Fruit fly (Drosophila melanogaster) whole organism, adult: Measurements from ENCODE around the gene Cp38.

Source experiments
- CG11617 ChIP-seq: fragments of 200-800 bp; sonication (Bioruptor generic); optimal IDR thresholded peaks from 2 replicates; lab custom pipeline; 2017; ENCODE audit warnings: mild to moderate bottlenecking, missing biosample characterization, missing genetic modification reagents, missing genetic modification characterization
- CG14711 ChIP-seq: fragments of 200-800 bp; sonication (Bioruptor generic); optimal IDR thresholded peaks from 2 replicates; lab custom pipeline; 2018; ENCODE audit warnings: missing biosample characterization, mild to moderate bottlenecking, missing genetic modification characterization, moderate library complexity
- CG1620 ChIP-seq: fragments of 200-800 bp; sonication (Bioruptor generic); optimal IDR thresholded peaks from 2 replicates; lab custom pipeline; 2016; ENCODE audit warnings: missing biosample characterization, missing genetic modification characterization
- CG33017 ChIP-seq: fragments of 200-800 bp; sonication (Bioruptor generic); optimal IDR thresholded peaks from 2 replicates; lab custom pipeline; 2018; ENCODE audit warnings: missing biosample characterization, mild to moderate bottlenecking, missing genetic modification characterization, moderate library complexity
- CG5204 ChIP-seq: fragments of 200-800 bp; sonication (Bioruptor generic); optimal IDR thresholded peaks from 2 replicates; lab custom pipeline; 2016; ENCODE audit warnings: missing biosample characterization, missing genetic modification characterization
- CG7045 ChIP-seq: fragments of 200-800 bp; sonication (Bioruptor generic); optimal IDR thresholded peaks from 2 replicates; lab custom pipeline; 2017; ENCODE audit warnings: missing biosample characterization, mild to moderate bottlenecking, missing genetic modification characterization
- CG7101 ChIP-seq: fragments of 200-800 bp; sonication (Bioruptor generic); optimal IDR thresholded peaks from 2 replicates; lab custom pipeline; 2018; ENCODE audit warnings: missing biosample characterization, mild to moderate bottlenecking, missing genetic modification characterization, moderate library complexity
- Clk ChIP-seq: fragments of 200-800 bp; sonication (Bioruptor generic); optimal IDR thresholded peaks from 2 replicates; lab custom pipeline; 2017; ENCODE audit warnings: missing biosample characterization, missing genetic modification characterization
- Crg-1 ChIP-seq: fragments of 200-800 bp; sonication (Bioruptor generic); optimal IDR thresholded peaks from 2 replicates; lab custom pipeline; 2016; ENCODE audit warnings: missing biosample characterization, missing genetic modification characterization
- Hr96 ChIP-seq: fragments of 200-800 bp; sonication (Bioruptor generic); optimal IDR thresholded peaks from 2 replicates; lab custom pipeline; 2016; ENCODE audit warnings: missing biosample characterization, missing genetic modification characterization
- Mnt ChIP-seq: fragments of 200-800 bp; sonication (Bioruptor generic); optimal IDR thresholded peaks from 2 replicates; lab custom pipeline; 2016; ENCODE audit warnings: missing biosample characterization, mild to moderate bottlenecking, missing genetic modification characterization
- bab1 ChIP-seq: fragments of 200-800 bp; sonication (Bioruptor generic); optimal IDR thresholded peaks from 3 replicates; lab custom pipeline; 2019; ENCODE audit warnings: missing biosample characterization, mild to moderate bottlenecking, missing genetic modification characterization, moderate library complexity
- cic ChIP-seq: fragments of 200-800 bp; sonication (Bioruptor generic); optimal IDR thresholded peaks from 2 replicates; lab custom pipeline; 2017; ENCODE audit warnings: missing biosample characterization, mild to moderate bottlenecking, missing genetic modification characterization, moderate library complexity
- cnc ChIP-seq, 2 experiments: fragments of >200 bp; optimal IDR thresholded peaks; 2 replicates each; lab custom pipeline; 2017
- kay ChIP-seq: fragments of 200-800 bp; sonication (Bioruptor generic); peaks from one replicate; lab custom pipeline; 2016; ENCODE audit warnings: missing biosample characterization, missing genetic modification characterization, borderline replicate concordance
- ovo ChIP-seq: fragments of 200-800 bp; sonication (Bioruptor generic); optimal IDR thresholded peaks from 2 replicates; lab custom pipeline; 2016; ENCODE audit warnings: missing biosample characterization, missing genetic modification characterization
- pad ChIP-seq: fragments of 200-800 bp; sonication (Bioruptor generic); optimal IDR thresholded peaks from 3 replicates; lab custom pipeline; 2017; ENCODE audit warnings: missing biosample characterization, missing genetic modification characterization, mild to moderate bottlenecking, moderate library complexity, missing genetic modification reagents
- tj ChIP-seq: fragments of 200-800 bp; sonication (Bioruptor generic); optimal IDR thresholded peaks from 3 replicates; lab custom pipeline; 2017; ENCODE audit warnings: missing biosample characterization, mild to moderate bottlenecking, missing genetic modification characterization, moderate library complexity
- toe ChIP-seq: fragments of 200-800 bp; sonication (Bioruptor generic); optimal IDR thresholded peaks from 2 replicates; lab custom pipeline; 2016; ENCODE audit warnings: missing biosample characterization, missing genetic modification characterization

Gene Cp38

DNA sequence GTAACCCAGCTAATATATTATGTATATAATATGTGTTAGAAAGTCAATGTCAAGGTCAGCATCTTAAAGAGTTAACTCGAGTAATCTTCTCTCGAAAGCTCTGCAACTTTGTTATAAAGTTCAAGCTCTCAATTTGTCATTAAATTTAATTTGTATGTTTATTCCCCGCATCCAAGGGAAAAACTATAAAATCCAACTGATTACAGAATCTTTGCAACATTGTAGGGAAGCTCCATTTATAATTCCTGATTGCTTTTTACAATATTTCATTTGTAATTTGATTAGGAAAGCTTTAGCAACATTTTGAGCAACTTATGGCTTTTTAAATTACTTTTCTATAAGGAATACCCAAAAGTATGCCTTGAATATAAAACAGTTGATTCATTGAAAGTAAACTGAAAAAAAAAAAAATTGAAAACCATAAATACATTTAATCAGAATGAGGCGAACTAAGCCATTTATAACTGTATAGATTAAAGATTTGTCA, 14.9 kb upstream of the Cp38 start:
- TF ChIP-seq kay = no peak
- no peak for TF ChIP-seq CG14711
- peak; percentile 32 for TF ChIP-seq bab1 (GFP tag; lab: Kevin White, UChicago)

DNA sequence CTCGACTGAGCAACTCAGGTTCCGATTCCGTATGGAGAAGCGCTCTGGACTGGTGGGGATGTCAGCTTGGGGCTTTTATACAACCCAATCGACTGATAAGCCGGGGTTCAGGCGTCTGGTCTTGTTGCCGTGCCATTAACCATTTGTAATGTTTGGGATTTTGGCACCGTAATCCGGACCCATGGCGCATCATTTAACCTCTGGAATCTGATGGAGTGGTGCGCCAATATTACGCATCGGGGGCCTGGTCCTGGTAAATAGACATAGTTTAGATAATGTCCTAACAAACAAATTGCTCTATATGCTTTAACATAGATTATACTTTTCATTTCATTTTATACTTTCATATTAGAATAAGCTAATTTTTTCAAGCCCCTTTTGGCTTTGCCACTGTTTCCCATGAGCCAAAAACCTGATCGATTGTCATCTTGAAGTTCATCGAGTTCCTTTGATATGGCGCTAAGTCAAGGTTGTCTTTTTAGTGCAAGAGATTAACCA, 12.6 kb upstream of the Cp38 start, which contains the start of gene CG12116:
TSS of gene CG12116 (minus strand) at position 51 of the 498 bp plus-strand sequence.
- TF ChIP-seq CG11617 (GFP tag; lab: Kevin White, UChicago) (no peak), tj (GFP tag; lab: Kevin White, UChicago) (no peak), CG7045 (GFP tag; lab: Kevin White, UChicago) (no peak), CG1620 (GFP tag; lab: Kevin White, UChicago) (no peak), CG5204 (no peak), Crg-1 (GFP tag; lab: Kevin White, UChicago) (no peak), Clk (GFP tag; lab: Kevin White, UChicago) (no peak), CG33017 (tag; lab: Kevin White, UChicago) (no peak), pad (GFP tag; lab: Kevin White, UChicago) (no peak), cnc (optimal IDR thresholded peaks at IDR 0.05; lab: Kevin White, UChicago) (no peak), cic (GFP tag; lab: Kevin White, UChicago) (no peak), ovo (GFP tag; lab: Kevin White, UChicago) (no peak), CG7101 (tag; lab: Kevin White, UChicago) (no peak), CG14711 (no peak), toe (GFP tag; lab: Kevin White, UChicago) (no peak)

DNA sequence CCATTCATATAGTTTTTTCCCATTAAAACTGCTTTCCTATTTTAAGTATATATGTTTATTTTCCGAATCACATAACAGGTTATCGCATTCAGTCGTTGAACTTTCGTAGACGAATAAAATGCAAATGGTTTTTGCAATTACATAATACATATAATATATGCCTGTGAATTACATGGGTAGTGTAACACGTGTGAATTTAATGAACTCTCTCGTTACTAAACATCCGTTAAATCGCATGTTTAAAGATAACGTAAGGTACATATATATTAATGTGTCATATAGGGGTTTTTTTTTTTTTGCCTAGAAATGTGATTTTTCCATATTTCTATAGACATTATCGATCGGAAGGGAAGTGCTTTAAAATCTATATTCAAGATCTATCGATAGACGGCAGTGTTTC, 12.0 kb upstream of the Cp38 start:
- TF ChIP-seq kay (peak; percentile 67), CG1620 (GFP tag; lab: Kevin White, UChicago) (no peak)

DNA sequence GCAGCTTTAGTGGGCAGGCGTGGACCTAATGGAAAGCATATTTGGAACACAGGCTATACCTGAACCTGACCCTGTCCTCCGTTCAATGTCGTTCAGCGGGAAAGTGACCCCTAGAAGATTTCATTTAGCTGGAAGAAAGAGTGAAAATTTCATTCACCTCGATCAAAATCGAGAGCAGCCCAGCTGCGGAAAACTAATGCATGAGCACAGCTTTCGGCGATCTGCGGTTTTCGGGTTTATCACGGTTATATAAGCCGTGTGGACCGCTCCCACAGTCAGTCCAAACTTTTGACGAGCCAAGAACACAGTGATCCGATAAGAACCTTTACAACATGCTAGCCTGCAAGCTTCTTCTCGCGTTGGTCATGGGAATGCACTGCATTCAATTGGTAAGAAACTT, 11.0 kb upstream of the Cp38 start, which contains the start of gene Cp7Fa:
TSS of gene Cp7Fa (plus strand) at position 301 of the 400 bp plus-strand sequence.
- TF ChIP-seq CG1620 (GFP tag; lab: Kevin White, UChicago) (peak; percentile 4), bab1 (GFP tag; lab: Kevin White, UChicago) (peak; percentile 20), Mnt (GFP tag; lab: Kevin White, UChicago) (no peak)

DNA sequence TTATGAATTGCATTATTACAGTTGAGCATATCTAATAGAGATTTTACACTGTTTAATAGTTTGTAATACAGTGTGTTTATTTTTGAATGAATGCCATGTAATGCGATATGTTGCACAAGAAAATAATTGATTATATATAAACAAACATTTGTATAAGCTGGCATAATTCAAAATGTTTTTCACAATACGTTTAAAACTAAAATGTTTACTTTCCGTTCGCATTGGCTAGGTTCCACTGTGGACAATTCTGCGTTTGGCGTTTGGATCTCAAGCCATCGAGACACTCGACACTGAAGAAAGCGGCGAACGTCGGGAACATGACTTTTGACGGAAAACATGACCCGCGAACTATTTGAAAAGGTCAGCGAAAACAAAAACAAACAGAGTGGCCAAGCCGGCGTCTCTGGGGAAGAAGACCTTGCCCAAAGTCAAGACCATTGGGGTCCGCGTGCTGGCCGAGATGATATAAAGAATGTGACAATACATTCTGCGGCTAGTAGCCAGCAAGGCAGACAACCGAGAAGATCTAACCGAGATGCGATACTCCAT, 8.2 kb upstream of the Cp38 start, which contains the start of gene Cp7Fb:
TSS of gene Cp7Fb (plus strand) at position 499 of the 549 bp plus-strand sequence.
- no peak for TF ChIP-seq ovo (GFP tag; lab: Kevin White, UChicago)
- TF ChIP-seq tj (GFP tag; lab: Kevin White, UChicago) = peak; percentile 35
- TF ChIP-seq Crg-1 (GFP tag; lab: Kevin White, UChicago) = peak; percentile 56
- TF ChIP-seq CG14711 = peak; percentile 35
- TF ChIP-seq cnc (optimal IDR thresholded peaks at IDR 0.05; lab: Kevin White, UChicago) = no peak
- peak; percentile 50 for TF ChIP-seq CG1620 (GFP tag; lab: Kevin White, UChicago)
- no peak for TF ChIP-seq Mnt (GFP tag; lab: Kevin White, UChicago)
- no peak for TF ChIP-seq Hr96
- peak; percentile 99 for TF ChIP-seq bab1 (GFP tag; lab: Kevin White, UChicago)

DNA sequence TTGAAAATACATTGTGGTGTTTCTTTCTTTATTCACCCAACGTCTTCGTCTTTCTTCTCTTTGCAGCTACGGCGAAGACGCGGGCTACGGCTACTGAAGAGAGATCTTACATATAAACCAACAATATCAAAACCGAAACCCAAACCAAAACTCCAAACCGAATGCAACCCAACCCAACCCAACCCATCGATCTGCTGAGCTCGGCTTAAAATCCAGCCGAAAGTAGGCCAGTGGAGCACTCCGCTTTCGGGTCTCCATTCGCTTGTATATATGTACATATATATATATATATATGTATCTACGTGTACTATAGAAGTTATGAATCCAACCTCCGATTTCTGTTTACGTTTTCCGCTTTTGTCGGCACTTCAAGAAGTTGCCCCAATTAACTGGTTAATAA, 6.0 kb upstream of the Cp38 start:
- TF ChIP-seq tj (GFP tag; lab: Kevin White, UChicago) (peak; percentile 93), ovo (GFP tag; lab: Kevin White, UChicago) (no peak), Crg-1 (GFP tag; lab: Kevin White, UChicago) (no peak), CG5204 (no peak), CG14711 (no peak)

DNA sequence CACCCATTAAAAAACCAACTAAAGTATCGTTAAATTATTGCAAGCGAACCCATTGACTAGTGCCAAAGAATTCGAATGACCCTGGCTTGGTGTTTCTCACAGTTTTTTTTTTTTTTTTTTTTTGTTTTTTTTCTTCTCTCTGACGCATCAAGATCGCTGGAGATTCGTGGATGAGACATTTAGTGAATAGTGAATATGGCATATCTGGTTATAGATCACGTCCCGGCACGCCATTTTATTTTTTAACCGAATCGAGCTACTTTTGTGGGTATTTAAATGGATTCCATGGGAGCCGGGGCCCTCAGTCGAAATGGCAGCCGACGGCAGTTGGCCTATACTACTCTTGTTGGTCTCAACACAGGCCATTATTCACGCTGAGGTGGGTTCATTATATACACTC, 4.8 kb upstream of the Cp38 start, which contains the start of gene Cp7Fc:
TSS of gene Cp7Fc (plus strand) at position 301 of the 400 bp plus-strand sequence.
- TF ChIP-seq bab1 (GFP tag; lab: Kevin White, UChicago) (peak; percentile 16), toe (GFP tag; lab: Kevin White, UChicago) (no peak), Hr96 (no peak), Crg-1 (GFP tag; lab: Kevin White, UChicago) (peak; percentile 8), pad (GFP tag; lab: Kevin White, UChicago) (no peak), tj (GFP tag; lab: Kevin White, UChicago) (no peak)

DNA sequence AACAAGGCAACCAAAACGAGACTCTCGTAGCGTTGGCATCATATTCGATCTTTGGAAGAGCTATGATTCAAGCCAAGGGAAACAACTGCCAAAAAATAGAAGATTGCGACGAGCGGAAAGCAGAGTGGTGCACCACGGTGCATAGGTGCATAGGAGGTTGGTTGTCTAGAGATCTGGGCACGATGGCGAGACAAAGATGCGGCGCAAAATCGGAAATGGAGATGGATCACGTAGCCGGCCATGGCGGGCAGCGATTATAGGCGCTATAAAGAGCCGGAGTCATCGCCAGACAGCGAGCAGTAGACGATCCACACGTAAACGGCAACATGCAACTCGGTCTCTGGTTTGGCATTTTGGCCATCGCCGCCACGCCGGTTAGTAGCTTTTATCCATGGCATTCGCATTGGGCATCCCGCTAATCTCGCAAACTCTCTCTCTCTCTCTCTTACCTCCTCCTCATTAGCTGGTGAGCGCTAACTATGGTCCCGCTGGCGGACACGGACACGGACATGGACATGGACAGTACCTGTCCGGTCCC, 2.5 kb upstream of the Cp38 start, which contains the start of gene Cp36:
TSS of gene Cp36 (plus strand) at position 289 of the 538 bp plus-strand sequence.
- TF ChIP-seq toe (GFP tag; lab: Kevin White, UChicago) (no peak), CG1620 (GFP tag; lab: Kevin White, UChicago) (peak; percentile 65), bab1 (GFP tag; lab: Kevin White, UChicago) (peak; percentile 94), Crg-1 (GFP tag; lab: Kevin White, UChicago) (peak; percentile 81), ovo (GFP tag; lab: Kevin White, UChicago) (no peak)
